Fruit fly (Drosophila melanogaster) ovary, adult (tissue): Measurements from ENCODE around the gene ringer.

Experiments
- CG17801 ChIP-seq: fragments of 200-800 bp; optimal IDR thresholded peaks from 2 replicates; lab custom pipeline; 2019; ENCODE audit warnings: missing biosample characterization, mild to moderate bottlenecking, missing genetic modification characterization, moderate library complexity; ENCODE audit not compliant: partially characterized antibody

Gene ringer

DNA sequence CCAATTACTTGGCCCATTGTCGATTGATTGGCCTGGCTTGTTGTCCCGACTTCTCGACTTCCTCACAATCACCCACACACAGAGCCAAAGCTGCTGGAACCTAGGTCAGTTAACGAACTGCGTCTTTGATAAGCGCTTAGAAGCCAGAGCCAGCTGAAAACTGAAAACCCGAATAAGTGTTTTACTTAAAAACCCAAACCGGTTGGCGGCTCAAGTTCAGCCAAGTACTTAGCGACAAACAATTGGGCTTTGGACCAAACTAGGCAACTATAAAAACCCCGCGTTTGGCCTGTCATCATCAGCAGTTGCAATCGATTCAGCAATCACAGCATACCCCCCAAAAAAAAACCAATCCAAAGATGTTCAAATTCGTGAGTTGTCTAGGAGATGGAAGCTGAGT is 35.9 kb downstream of the ringer start, which contains the start of gene CG13059:
TSS of gene CG13059 (plus strand) at position 301 of the 400 bp plus-strand sequence.
- TF ChIP-seq CG17801, result no peak

DNA sequence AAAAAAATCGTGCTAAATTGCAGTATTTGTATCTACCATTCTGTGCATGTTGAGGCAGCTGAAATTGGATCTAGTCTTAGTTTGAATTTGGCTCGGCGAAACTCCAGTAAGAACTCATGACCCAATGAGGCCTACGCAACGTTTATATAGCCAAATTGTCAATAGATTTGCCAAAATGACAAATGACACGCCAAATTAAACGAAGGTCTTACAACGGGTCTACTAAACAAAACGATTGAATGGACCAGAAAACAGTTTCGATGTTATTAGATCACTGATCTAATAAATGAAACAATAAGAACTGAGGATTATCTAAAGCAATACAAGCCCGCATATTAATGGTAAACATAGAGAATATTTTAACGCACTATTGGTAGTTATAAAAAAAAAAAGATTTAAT is 38.1 kb downstream of the ringer start, which contains the start of gene CG42718:
TSS of gene CG42718 (minus strand) at position 101 of the 400 bp plus-strand sequence.
- no peak for TF ChIP-seq CG17801

DNA sequence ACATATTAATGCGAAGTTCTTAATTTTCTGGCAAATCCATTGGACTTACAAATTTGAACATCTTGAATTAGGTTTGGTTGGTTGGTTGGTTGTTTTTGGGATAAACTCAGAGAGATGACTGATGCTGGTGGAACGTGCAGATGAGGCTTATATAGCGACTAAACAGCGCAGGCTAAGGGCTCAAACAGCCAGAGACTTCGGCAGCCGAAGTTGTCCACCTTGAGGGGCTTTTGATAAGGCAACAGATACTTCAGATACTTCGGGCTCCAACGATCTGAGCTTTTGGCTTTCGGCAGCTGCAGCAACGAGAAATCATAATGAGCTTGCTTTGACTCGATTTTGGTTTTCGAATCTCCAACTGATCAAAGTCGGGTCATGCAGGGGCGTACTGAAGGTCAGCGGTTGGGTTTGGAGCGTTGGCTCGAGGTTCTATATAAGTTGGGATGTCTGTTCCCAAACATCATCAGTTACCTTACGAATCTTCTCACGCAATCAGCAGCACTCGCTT is 39.8 kb downstream of the ringer start, which contains the start of the genes CG13041 and CG13060:
TSS of gene CG13041 (minus strand) at position 128 of the 508 bp plus-strand sequence.
TSS of gene CG13060 (plus strand) at position 458 of the 508 bp plus-strand sequence.
- TF ChIP-seq CG17801, result no peak

DNA sequence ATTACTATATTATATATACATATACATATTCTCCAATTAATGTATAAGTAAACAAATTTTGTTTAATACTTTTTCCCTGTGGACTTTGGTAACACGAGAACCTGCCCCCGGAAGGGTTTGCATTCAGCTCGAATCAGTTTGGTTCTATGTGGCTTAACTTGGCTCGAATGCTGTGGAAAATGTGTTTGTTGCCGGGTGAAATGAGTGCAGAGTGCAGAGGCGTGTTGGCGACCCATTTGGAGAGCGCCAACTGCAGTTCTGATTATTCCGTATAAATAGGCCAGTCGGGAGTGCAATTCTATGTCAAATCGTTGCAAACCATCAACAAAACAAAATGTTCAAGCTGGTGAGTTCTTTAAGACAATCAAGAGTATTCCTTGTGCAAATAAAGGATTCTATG is 41.5 kb downstream of the ringer start, which contains the start of gene Nplp3:
TSS of gene Nplp3 (plus strand) at position 301 of the 400 bp plus-strand sequence.
- no peak for TF ChIP-seq CG17801

DNA sequence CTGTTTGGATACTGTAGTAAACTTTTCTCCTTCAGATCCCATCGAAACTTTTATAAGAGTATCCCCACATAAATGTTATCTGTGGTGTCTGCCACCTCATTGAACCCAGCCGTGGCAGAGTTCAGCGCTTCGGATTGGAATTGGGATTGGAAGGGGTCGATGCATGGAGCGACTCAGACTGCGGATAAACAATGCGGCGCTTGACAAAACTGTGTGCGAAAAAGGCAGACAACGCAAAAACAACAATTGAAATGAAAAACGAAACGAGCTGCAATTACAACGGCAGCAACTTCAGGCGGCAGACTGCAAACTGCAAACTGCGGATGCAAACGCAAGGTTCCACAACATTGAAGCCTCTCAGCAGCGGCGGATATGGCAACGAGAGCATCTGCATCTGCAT is 45.2 kb downstream of the ringer start, which contains the start of gene CG13062:
TSS of gene CG13062 (plus strand) at position 301 of the 400 bp plus-strand sequence.
- no peak for TF ChIP-seq CG17801

DNA sequence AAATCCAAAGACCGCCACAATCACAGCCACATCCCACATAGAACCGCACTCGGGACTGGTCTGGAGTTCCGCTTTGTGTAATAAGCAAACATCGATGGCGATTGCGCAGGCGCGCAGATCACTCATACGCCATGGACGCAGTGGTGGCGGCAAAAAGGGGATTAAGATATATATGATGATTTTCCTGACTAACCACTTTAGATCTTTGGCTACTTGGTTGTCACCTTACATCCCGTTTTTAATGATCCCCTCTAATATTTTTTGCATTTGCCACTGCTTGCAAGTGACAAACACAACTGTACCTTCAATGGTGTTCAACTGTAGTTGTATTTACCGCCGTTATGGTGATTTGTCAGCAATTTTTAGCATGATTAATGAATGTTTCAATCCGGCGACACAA is 49.3 kb downstream of the ringer start:
- no peak for TF ChIP-seq CG17801

DNA sequence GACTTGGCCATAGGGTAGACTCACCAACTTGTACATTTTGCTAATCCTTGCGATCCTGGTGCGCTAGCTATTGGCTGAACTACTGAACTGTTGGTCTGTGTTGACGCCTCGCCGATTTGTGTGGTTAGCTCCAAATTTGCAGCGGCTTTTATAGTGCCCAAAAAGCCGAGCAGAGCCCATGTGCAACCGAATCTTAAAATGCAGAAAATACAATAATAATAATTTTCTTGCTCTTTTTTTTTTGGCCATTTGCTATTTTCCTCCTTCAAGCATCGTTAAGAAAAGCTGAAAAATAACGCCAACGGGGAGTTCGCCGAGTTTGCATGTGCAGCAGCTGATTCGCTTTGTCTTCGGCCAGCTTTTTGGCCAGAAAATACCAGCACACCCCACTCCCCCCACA is 50.8 kb downstream of the ringer start, which contains the start of gene CG13042:
TSS of gene CG13042 (minus strand) at position 101 of the 400 bp plus-strand sequence.
- TF ChIP-seq CG17801, result no peak

DNA sequence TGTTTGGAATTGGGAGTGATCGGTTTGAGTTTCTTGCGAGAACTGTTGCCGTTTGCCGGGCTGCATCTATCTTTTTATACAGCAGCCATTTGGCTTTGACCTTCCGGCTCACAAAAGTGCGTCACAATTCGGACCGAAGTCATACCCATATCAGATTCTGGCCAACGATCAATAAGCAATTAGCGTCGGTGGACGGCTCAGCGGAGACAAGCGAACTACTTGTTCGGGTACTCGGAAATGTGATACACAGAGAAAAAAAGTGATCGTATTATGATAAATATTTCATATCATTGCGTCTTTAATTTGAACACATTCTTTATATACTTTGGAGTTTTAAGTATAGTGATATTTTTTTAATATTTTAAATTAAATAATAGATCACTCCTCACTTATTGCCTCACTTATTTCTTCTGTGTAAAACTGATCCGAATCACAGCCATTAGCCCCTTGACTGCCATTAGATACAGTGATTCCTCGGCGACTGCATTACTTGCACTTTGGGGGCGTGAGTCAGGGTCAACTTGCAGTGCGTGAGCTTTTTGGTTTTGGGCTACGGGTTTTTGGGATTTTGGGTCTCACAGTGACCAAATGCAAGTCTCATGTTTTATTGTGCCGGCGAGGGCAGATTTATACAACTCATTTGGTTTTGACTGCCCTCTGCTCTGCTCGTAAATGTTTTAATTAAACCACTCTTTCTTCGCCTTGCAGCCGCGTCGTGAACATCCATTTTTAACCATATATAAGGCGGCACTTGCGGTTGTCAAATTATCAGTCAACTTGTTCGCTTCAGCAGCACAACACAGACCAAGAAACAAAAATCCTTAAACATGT is 53.2 kb downstream of the ringer start, which contains the start of the genes CG13043 and CG13063:
TSS of gene CG13043 (minus strand) at position 51 of the 831 bp plus-strand sequence.
TSS of gene CG13063 (plus strand) at position 781 of the 831 bp plus-strand sequence.
- TF ChIP-seq CG17801, result no peak
